Worm (Caenorhabditis elegans) whole organism, L4 larva: ENCODE results near the gene nrf-6.

Experiments
- D1046.2 ChIP-seq: fragments of 200-800 bp; sonication (Bioruptor generic); IDR thresholded peaks from 2 replicates; pipeline ENCODE4 v1.3.6; 2022; ENCODE audit warnings: missing genetic modification characterization, missing compliant biosample characterization
- F10B5.3 ChIP-seq: sonication (generic microtip); optimal IDR thresholded peaks from 2 replicates; lab custom pipeline; 2016; ENCODE audit warnings: mild to moderate bottlenecking, missing genetic modification characterization, missing compliant biosample characterization
- R02D3.7 ChIP-seq: fragments of 150-350 bp; sonication (generic microtip); optimal IDR thresholded peaks from 3 replicates; lab custom pipeline; 2014; ENCODE audit warnings: missing biosample characterization, missing genetic modification characterization
- T20F7.1 ChIP-seq: fragments of 200-800 bp; sonication (Bioruptor generic); optimal IDR thresholded peaks from 2 replicates; lab custom pipeline; 2018; ENCODE audit warnings: mild to moderate bottlenecking, missing genetic modification characterization, missing compliant biosample characterization
- T26A8.4 ChIP-seq: fragments of 200-800 bp; sonication (Bioruptor generic); IDR thresholded peaks from 2 replicates; pipeline ENCODE4 v1.3.6; 2022; ENCODE audit warnings: missing genetic modification characterization, missing compliant biosample characterization
- aha-1 ChIP-seq: fragments of 150-350 bp; peaks from one replicate; lab custom pipeline; 2014; ENCODE audit warnings: missing biosample characterization, missing genetic modification characterization
- ama-1 ChIP-seq: fragments of 150-350 bp; optimal IDR thresholded peaks from 2 replicates; lab custom pipeline; 2014; ENCODE audit warnings: inconsistent platforms, mixed read lengths
- ceh-28 ChIP-seq: fragments of 150-350 bp; optimal IDR thresholded peaks from 2 replicates; lab custom pipeline; 2014; ENCODE audit warnings: missing biosample characterization, missing genetic modification reagents, missing genetic modification characterization
- ceh-62 ChIP-seq: sonication (generic microtip); optimal IDR thresholded peaks from 2 replicates; lab custom pipeline; 2017; ENCODE audit warnings: missing biosample characterization, missing genetic modification characterization
- ceh-82 ChIP-seq: sonication (generic microtip); optimal IDR thresholded peaks from 2 replicates; lab custom pipeline; 2017; ENCODE audit warnings: missing biosample characterization, missing genetic modification characterization
- ces-1 ChIP-seq: fragments of 150-350 bp; sonication (generic microtip); optimal IDR thresholded peaks from 4 replicates; lab custom pipeline; 2014; ENCODE audit warnings: missing biosample characterization, missing genetic modification reagents, missing genetic modification characterization
- daf-12 ChIP-seq: fragments of 150-350 bp; optimal IDR thresholded peaks from 2 replicates; lab custom pipeline; 2014; ENCODE audit warnings: missing biosample characterization, missing genetic modification reagents, missing genetic modification characterization
- daf-19 ChIP-seq: fragments of 200-800 bp; sonication (Bioruptor generic); conservative IDR thresholded peaks from 2 replicates; pipeline ENCODE4 v1.3.6; 2022; ENCODE audit warnings: missing genetic modification characterization, missing compliant biosample characterization
- dmd-6 ChIP-seq: fragments of 200-800 bp; sonication (Bioruptor generic); IDR thresholded peaks from 2 replicates; pipeline ENCODE4 v1.3.6; 2022; ENCODE audit warnings: missing genetic modification reagents, missing genetic modification characterization, missing compliant biosample characterization
- dmd-9 ChIP-seq: fragments of 200-800 bp; sonication (Bioruptor generic); IDR thresholded peaks from 2 replicates; pipeline ENCODE4 v1.3.6; 2022; ENCODE audit warnings: missing genetic modification reagents, missing genetic modification characterization, missing compliant biosample characterization
- dpl-1 ChIP-seq: fragments of 150-350 bp; optimal IDR thresholded peaks from 2 replicates; lab custom pipeline; 2014; ENCODE audit warnings: missing biosample characterization, missing genetic modification reagents, missing genetic modification characterization
- duxl-1 ChIP-seq: sonication (generic microtip); optimal IDR thresholded peaks from 2 replicates; lab custom pipeline; 2016; ENCODE audit warnings: mild to moderate bottlenecking, missing genetic modification characterization, moderate library complexity, missing compliant biosample characterization; ENCODE audit not compliant: poor library complexity
- dve-1 ChIP-seq: sonication (generic microtip); optimal IDR thresholded peaks from 2 replicates; lab custom pipeline; 2017; ENCODE audit warnings: antibody characterized with exemption, mild to moderate bottlenecking, missing genetic modification characterization, missing compliant biosample characterization; ENCODE audit not compliant: insufficient read depth
- egl-27 ChIP-seq: sonication (generic microtip); optimal IDR thresholded peaks from 3 replicates; lab custom pipeline; 2017; ENCODE audit warnings: missing biosample characterization, missing genetic modification reagents, missing genetic modification characterization
- egl-43 ChIP-seq: fragments of 200-800 bp; sonication (Bioruptor generic); IDR thresholded peaks from 2 replicates; pipeline ENCODE4 v1.3.6; 2022; ENCODE audit warnings: missing genetic modification reagents, missing genetic modification characterization, missing compliant biosample characterization
- fkh-10 ChIP-seq: fragments of 150-350 bp; optimal IDR thresholded peaks from 2 replicates; lab custom pipeline; 2014; ENCODE audit warnings: missing biosample characterization, missing genetic modification reagents, missing genetic modification characterization
- fos-1 ChIP-seq: fragments of 150-350 bp; optimal IDR thresholded peaks from 2 replicates; lab custom pipeline; 2014; ENCODE audit warnings: missing biosample characterization, missing genetic modification characterization
- gei-8 ChIP-seq: fragments of 200-800 bp; sonication (Bioruptor generic); optimal IDR thresholded peaks from 2 replicates; lab custom pipeline; 2018; ENCODE audit warnings: mild to moderate bottlenecking, missing genetic modification characterization, missing compliant biosample characterization
- hlh-30 ChIP-seq: sonication (generic microtip); optimal IDR thresholded peaks from 2 replicates; lab custom pipeline; 2017; ENCODE audit warnings: antibody characterized with exemption, mild to moderate bottlenecking, missing genetic modification characterization, missing compliant biosample characterization; ENCODE audit not compliant: insufficient read depth
- hmg-1.1 ChIP-seq: fragments of 200-800 bp; sonication (Bioruptor generic); IDR thresholded peaks from 2 replicates; pipeline ENCODE4 v1.3.6; 2022; ENCODE audit warnings: missing genetic modification reagents, missing genetic modification characterization, missing compliant biosample characterization
- jun-1 ChIP-seq: fragments of 150-350 bp; optimal IDR thresholded peaks from 2 replicates; lab custom pipeline; 2014; ENCODE audit warnings: missing biosample characterization, missing genetic modification reagents, missing genetic modification characterization
- lin-15B ChIP-seq: fragments of 150-350 bp; sonication (generic microtip); optimal IDR thresholded peaks from 3 replicates; lab custom pipeline; 2014; ENCODE audit warnings: missing biosample characterization, missing genetic modification characterization
- lir-3 ChIP-seq: sonication (generic microtip); optimal IDR thresholded peaks from 2 replicates; lab custom pipeline; 2016; ENCODE audit warnings: mild to moderate bottlenecking, missing genetic modification characterization, missing compliant biosample characterization
- lsy-2 ChIP-seq, 2 experiments: fragments of 150-350 bp in 1 of 2; sonication (generic microtip) in 1 of 2; optimal IDR thresholded peaks; 2 replicates each; lab custom pipeline; 2014 to 2017; ENCODE audit warnings: missing biosample characterization in 2 of 2, missing genetic modification characterization in 2 of 2
- madf-5 ChIP-seq, 2 experiments: fragments of 200-800 bp; sonication (Bioruptor generic); IDR thresholded peaks; 2 replicates each; pipeline ENCODE4 v1.3.6; 2022; ENCODE audit warnings: missing compliant biosample characterization in 2 of 2, missing genetic modification characterization in 2 of 2
- madf-9 ChIP-seq: fragments of 200-800 bp; sonication (Bioruptor generic); conservative IDR thresholded peaks from 2 replicates; pipeline ENCODE4 v1.3.6; 2022; ENCODE audit warnings: missing genetic modification reagents, missing genetic modification characterization, missing compliant biosample characterization
- mdl-1 ChIP-seq, 2 experiments: fragments of 150-350 bp in 1 of 2; sonication (generic microtip) in 1 of 2; optimal IDR thresholded peaks; 2 replicates each; lab custom pipeline; 2014 to 2017; ENCODE audit warnings: missing biosample characterization in 2 of 2, missing genetic modification characterization in 2 of 2
- mes-2 ChIP-seq: sonication (generic microtip); optimal IDR thresholded peaks from 2 replicates; lab custom pipeline; 2016; ENCODE audit warnings: missing genotype, mild to moderate bottlenecking, missing genetic modification characterization, missing compliant biosample characterization; ENCODE audit not compliant: poor library complexity, severe bottlenecking
- nhr-102 ChIP-seq: sonication (generic microtip); optimal IDR thresholded peaks from 2 replicates; lab custom pipeline; 2016; ENCODE audit warnings: mild to moderate bottlenecking, missing genetic modification characterization, moderate library complexity, missing compliant biosample characterization
- nhr-11 ChIP-seq: fragments of 150-350 bp; optimal IDR thresholded peaks from 2 replicates; lab custom pipeline; 2014; ENCODE audit warnings: missing biosample characterization, missing genetic modification characterization
- nhr-28 ChIP-seq: fragments of 150-350 bp; optimal IDR thresholded peaks from 2 replicates; lab custom pipeline; 2014; ENCODE audit warnings: missing biosample characterization, missing genetic modification characterization
- nhr-41 ChIP-seq: fragments of 200-800 bp; sonication (Bioruptor generic); IDR thresholded peaks from 2 replicates; pipeline ENCODE4 v1.3.6; 2022; ENCODE audit warnings: missing genetic modification reagents, missing genetic modification characterization, missing compliant biosample characterization
- nhr-77 ChIP-seq: fragments of 150-350 bp; optimal IDR thresholded peaks from 2 replicates; lab custom pipeline; 2014; ENCODE audit warnings: missing biosample characterization, missing genetic modification characterization
- php-3 ChIP-seq: fragments of 200-800 bp; sonication (Bioruptor generic); IDR thresholded peaks from 2 replicates; pipeline ENCODE4 v1.3.6; 2022; ENCODE audit warnings: missing genetic modification reagents, missing genetic modification characterization, missing compliant biosample characterization
- pqm-1 ChIP-seq: sonication (generic microtip); optimal IDR thresholded peaks from 2 replicates; lab custom pipeline; 2017; ENCODE audit warnings: missing biosample characterization, missing genetic modification characterization
- rbr-2 ChIP-seq: sonication (generic microtip); optimal IDR thresholded peaks from 2 replicates; lab custom pipeline; 2016; ENCODE audit warnings: missing genotype, missing genetic modification characterization, missing compliant biosample characterization
- tag-97 ChIP-seq: fragments of 200-800 bp; sonication (Bioruptor generic); IDR thresholded peaks from 2 replicates; pipeline ENCODE4 v1.3.6; 2022; ENCODE audit warnings: missing genetic modification characterization, missing compliant biosample characterization
- tra-1 ChIP-seq: fragments of 200-800 bp; sonication (Bioruptor generic); IDR thresholded peaks from 2 replicates; pipeline ENCODE4 v1.3.6; 2022; ENCODE audit warnings: missing genetic modification reagents, missing genetic modification characterization, missing compliant biosample characterization
- unc-130 ChIP-seq: sonication (generic microtip); optimal IDR thresholded peaks from 2 replicates; lab custom pipeline; 2016; ENCODE audit warnings: missing genetic modification reagents, missing genetic modification characterization, missing compliant biosample characterization
- unc-39 ChIP-seq: sonication (generic microtip); optimal IDR thresholded peaks from 2 replicates; lab custom pipeline; 2017; ENCODE audit warnings: missing biosample characterization, missing genetic modification characterization
- unc-62 ChIP-seq, 3 experiments: fragments of 150-350 bp in 1 of 3; sonication (generic microtip); optimal IDR thresholded peaks in 2 of 3; peaks in 1 of 3; 1 replicate in 1 of 3; 2 replicates in 2 of 3; lab custom pipeline; 2014 to 2017; ENCODE audit warnings: missing biosample characterization in 3 of 3, missing genetic modification characterization in 3 of 3, missing genetic modification reagents in 3 of 3, missing genotype in 1 of 3
- vab-7 ChIP-seq: fragments of 200-800 bp; sonication (Bioruptor generic); IDR thresholded peaks from 2 replicates; pipeline ENCODE4 v1.3.6; 2022; ENCODE audit warnings: missing genetic modification reagents, missing genetic modification characterization, missing compliant biosample characterization
- zfp-3 ChIP-seq: fragments of 200-800 bp; sonication (Bioruptor generic); conservative IDR thresholded peaks from 2 replicates; pipeline ENCODE4 v1.3.6; 2022; ENCODE audit warnings: missing genetic modification reagents, missing genetic modification characterization, missing compliant biosample characterization
- zip-11 ChIP-seq: fragments of 200-800 bp; sonication (Bioruptor generic); IDR thresholded peaks from 2 replicates; pipeline ENCODE4 v1.3.6; 2022; ENCODE audit warnings: missing genetic modification characterization, missing compliant biosample characterization
- zip-2 ChIP-seq: fragments of 150-350 bp; optimal IDR thresholded peaks from 2 replicates; lab custom pipeline; 2014; ENCODE audit warnings: missing biosample characterization, missing genetic modification characterization

Gene nrf-6

DNA sequence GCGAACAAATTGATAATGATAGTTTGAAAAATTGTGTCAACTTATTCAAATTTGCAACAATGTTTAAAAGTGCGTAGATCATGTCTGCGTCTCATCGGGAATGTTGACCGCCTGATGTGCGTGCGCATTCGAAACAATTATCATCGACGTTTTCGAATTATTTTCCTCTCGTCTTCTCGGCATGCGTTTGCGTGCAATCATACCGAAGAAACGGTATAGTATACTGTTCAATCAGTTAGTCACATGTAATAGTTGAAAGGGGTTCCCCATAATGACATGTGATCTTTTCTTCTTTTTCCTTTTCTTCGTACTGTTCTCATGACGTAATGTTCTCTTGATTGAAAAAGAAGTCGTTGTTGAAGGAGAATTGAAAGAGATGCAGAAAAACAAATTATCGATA, 15.7 kb downstream of the nrf-6 start (continued):
- TF ChIP-seq dmd-9 (GFP tag; lab: Robert Waterston, UW) (no peak), hmg-1.1 (GFP tag; lab: Robert Waterston, UW) (peak; percentile 31), fos-1 (tag; lab: Kevin White, UChicago) (peak; percentile 70), lin-15B (tag; lab: Kevin White, UChicago) (no peak), unc-62 (GFP tag; optimal IDR thresholded peaks at IDR 0.05 in 1 of 2; lab: Kevin White, UChicago) (peak in 1 of 2 experiments; percentile 99), unc-62 (tag; optimal IDR thresholded peaks at IDR 0.05; lab: Kevin White, UChicago) (no peak), T26A8.4 (GFP tag; lab: Robert Waterston, UW) (0 out of 2 replicates have a peak, but pooled peaks have one; percentile 34), R02D3.7 (tag; lab: Kevin White, UChicago) (no peak), zip-11 (GFP tag; lab: Robert Waterston, UW) (no peak), rbr-2 (tag; lab: Kevin White, UChicago) (no peak), ama-1 (lab: Kevin White, UChicago) (no peak), pqm-1 (tag; lab: Kevin White, UChicago) (peak; percentile 58), unc-39 (tag; lab: Kevin White, UChicago) (no peak), nhr-28 (tag; lab: Kevin White, UChicago) (peak; percentile 87), aha-1 (tag; lab: Kevin White, UChicago) (peak; percentile 97), ces-1 (no peak), ceh-82 (tag; lab: Kevin White, UChicago) (no peak), fkh-10 (no peak), daf-19 (GFP tag; lab: Robert Waterston, UW) (no peak), ceh-28 (tag; lab: Kevin White, UChicago) (no peak), zip-2 (tag; lab: Kevin White, UChicago) (no peak), nhr-11 (tag; lab: Kevin White, UChicago) (peak; percentile 23), dpl-1 (GFP tag; lab: Kevin White, UChicago) (peak; percentile 25), madf-5 (GFP tag; IDR thresholded peaks at IDR 0.05; lab: Robert Waterston, UW) (0 out of 4 replicates have a peak, but pooled peaks of 1 of the 2 experiments have one; percentile 14), zfp-3 (GFP tag; lab: Robert Waterston, UW) (0 out of 2 replicates have a peak, but pooled peaks have one; percentile 18), nhr-41 (GFP tag; lab: Robert Waterston, UW) (no peak), madf-9 (GFP tag; lab: Robert Waterston, UW) (peak; percentile 6; the same call in 1 of the 2 replicates), php-3 (GFP tag; lab: Robert Waterston, UW) (0 out of 2 replicates have a peak, but pooled peaks have one; percentile 54), T20F7.1 (GFP tag; lab: Kevin White, UChicago) (peak; percentile 78), lir-3 (no peak), nhr-77 (tag; lab: Kevin White, UChicago) (peak; percentile 81), ceh-62 (tag; lab: Kevin White, UChicago) (no peak), mdl-1 (tag; optimal IDR thresholded peaks at IDR 0.05; lab: Kevin White, UChicago) (peak; percentile 86 to 96), egl-43 (GFP tag; lab: Robert Waterston, UW) (no peak)

DNA sequence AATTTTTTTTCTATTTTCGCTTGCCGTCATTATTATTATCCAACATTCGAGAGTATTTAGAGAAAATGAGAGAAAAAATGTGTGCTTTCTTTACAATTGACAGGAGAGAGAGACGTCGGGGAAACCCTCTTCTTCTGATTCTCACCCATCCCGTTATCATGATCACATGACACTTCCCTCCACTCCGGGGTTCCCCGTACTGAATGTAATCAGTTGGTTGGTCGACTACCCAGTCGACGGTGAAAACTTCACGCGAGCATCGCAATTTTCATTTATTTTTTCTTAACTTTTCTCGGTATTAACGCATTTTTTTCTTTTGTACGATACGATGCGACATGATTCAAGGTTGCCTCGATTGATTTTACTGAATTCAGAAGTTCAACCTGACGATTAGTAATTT, 16.3 kb downstream of the nrf-6 start:
- TF ChIP-seq lir-3 (no peak), nhr-77 (tag; lab: Kevin White, UChicago) (peak; percentile 18), vab-7 (GFP tag; lab: Robert Waterston, UW) (no peak), daf-12 (no peak), tag-97 (GFP tag; lab: Robert Waterston, UW) (no peak), dve-1 (tag; lab: Kevin White, UChicago) (peak; percentile 69), unc-130 (GFP tag; lab: Kevin White, UChicago) (no peak), nhr-102 (no peak), dmd-6 (GFP tag; lab: Robert Waterston, UW) (peak; percentile 95), jun-1 (tag; lab: Kevin White, UChicago) (no peak), aha-1 (tag; lab: Kevin White, UChicago) (peak; percentile 98), egl-27 (tag; lab: Kevin White, UChicago) (no peak), mes-2 (tag; lab: Kevin White, UChicago) (peak; percentile 61), tra-1 (GFP tag; lab: Robert Waterston, UW) (peak; percentile 76; the same call in 1 of the 2 replicates), hlh-30 (tag; lab: Kevin White, UChicago) (peak; percentile 79), rbr-2 (tag; lab: Kevin White, UChicago) (no peak), D1046.2 (0 out of 2 replicates have a peak, but pooled peaks have one; percentile 7), ama-1 (lab: Kevin White, UChicago) (peak; percentile 57), duxl-1 (no peak), gei-8 (GFP tag; lab: Kevin White, UChicago) (no peak), F10B5.3 (tag; lab: Kevin White, UChicago) (no peak), lsy-2 (tag; optimal IDR thresholded peaks at IDR 0.05; lab: Kevin White, UChicago) (peak; percentile 22 to 41)
